Fruit fly (Drosophila melanogaster) whole organism: ENCODE results near the gene CG4502.

Experiments used
- CG8478 ChIP-seq: fragments of >200 bp; optimal IDR thresholded peaks from 2 replicates; lab custom pipeline; 2018; ENCODE audit warnings: inconsistent platforms
- Dll ChIP-seq: fragments of >200 bp; optimal IDR thresholded peaks from 2 replicates; lab custom pipeline; 2017
- EcR ChIP-seq, 2 experiments: fragments of >200 bp; optimal IDR thresholded peaks; 2 replicates each; lab custom pipeline; 2017; ENCODE audit warnings: missing biosample characterization in 2 of 2, missing genetic modification characterization in 2 of 2, missing genetic modification reagents in 2 of 2
- psq ChIP-seq: fragments of >200 bp; optimal IDR thresholded peaks from 2 replicates; lab custom pipeline; 2017
- usp ChIP-seq: fragments of >200 bp; optimal IDR thresholded peaks from 2 replicates; lab custom pipeline; 2017; ENCODE audit warnings: missing biosample characterization, missing genetic modification characterization, mixed read lengths

- TF ChIP-seq psq (lab: Kevin White, UChicago) (no peak), usp (GFP tag; lab: Kevin White, UChicago) (no peak), Dll (lab: Kevin White, UChicago) (no peak), CG8478 (lab: Kevin White, UChicago) (no peak), EcR (GFP tag; optimal IDR thresholded peaks at IDR 0.05; lab: Kevin White, UChicago) (no peak)
These were observed 53.3 kb downstream of the CG4502 start for dm6 chr2L:7150775-7151174.
